Fruit fly (Drosophila melanogaster) whole organism, wandering third instar larva: ENCODE data around the gene CG13972.
A peak's percentile ranks its signal among the peaks of the same experiment; 100 is the strongest.

Experiments used
- CG32264 ChIP-seq: fragments of 200-800 bp; sonication (Bioruptor generic); optimal IDR thresholded peaks from 2 replicates; lab custom pipeline; 2016; ENCODE audit warnings: missing biosample characterization, missing genetic modification characterization
- CG9705 ChIP-seq: fragments of 200-800 bp; sonication (Bioruptor generic); optimal IDR thresholded peaks from 2 replicates; lab custom pipeline; 2018; ENCODE audit warnings: missing biosample characterization, mild to moderate bottlenecking, missing genetic modification characterization
- CrebA ChIP-seq: fragments of 200-800 bp; sonication (Bioruptor generic); optimal IDR thresholded peaks from 2 replicates; lab custom pipeline; 2016; ENCODE audit warnings: missing biosample characterization, mild to moderate bottlenecking, missing genetic modification characterization, borderline replicate concordance
- Dfd ChIP-seq: fragments of >200 bp; optimal IDR thresholded peaks from 2 replicates; lab custom pipeline; 2017; ENCODE audit warnings: missing biosample characterization, missing genetic modification characterization
- Dif ChIP-seq: fragments of 200-275, 200-300 bp; sonication (Bioruptor generic); optimal IDR thresholded peaks from 2 replicates; lab custom pipeline; 2018; ENCODE audit warnings: missing biosample characterization, missing genetic modification characterization; ENCODE audit not compliant: partially characterized antibody
- GATAd ChIP-seq: sonication (Bioruptor generic); optimal IDR thresholded peaks from 2 replicates; lab custom pipeline; 2016; ENCODE audit warnings: missing biosample characterization, missing genetic modification characterization
- HLH106 ChIP-seq: fragments of 200-800 bp; optimal IDR thresholded peaks from 3 replicates; lab custom pipeline; 2019; ENCODE audit warnings: missing biosample characterization, mild to moderate bottlenecking, missing genetic modification characterization, moderate library complexity
- Hnf4 ChIP-seq: fragments of 200-800 bp; sonication (Bioruptor generic); optimal IDR thresholded peaks from 2 replicates; lab custom pipeline; 2016; ENCODE audit warnings: missing biosample characterization, mild to moderate bottlenecking, missing genetic modification characterization
- Jra ChIP-seq: sonication (Bioruptor generic); optimal IDR thresholded peaks from 2 replicates; lab custom pipeline; 2016; ENCODE audit warnings: missing biosample characterization, missing genetic modification characterization
- Mio ChIP-seq: sonication (Bioruptor generic); optimal IDR thresholded peaks from 2 replicates; lab custom pipeline; 2016; ENCODE audit warnings: missing biosample characterization, missing genetic modification characterization
- Myc ChIP-seq: fragments of >200 bp; optimal IDR thresholded peaks from 2 replicates; lab custom pipeline; 2017
- N ChIP-seq: fragments of >200 bp; optimal IDR thresholded peaks from 2 replicates; lab custom pipeline; 2018; ENCODE audit warnings: missing biosample characterization, missing external identifiers, missing genetic modification characterization
- OdsH ChIP-seq: fragments of 200-800 bp; sonication (Bioruptor generic); optimal IDR thresholded peaks from 2 replicates; lab custom pipeline; 2016; ENCODE audit warnings: missing biosample characterization, mild to moderate bottlenecking, missing genetic modification characterization
- Rel ChIP-seq, 2 experiments: fragments of 200-800 bp; sonication (Bioruptor generic) in 1 of 2; optimal IDR thresholded peaks; 2 replicates in 1 of 2; 3 replicates in 1 of 2; lab custom pipeline; 2016 to 2019; ENCODE audit warnings: mild to moderate bottlenecking in 2 of 2, missing biosample characterization in 2 of 2, missing genetic modification characterization in 2 of 2, moderate library complexity in 1 of 2
- Sp1 ChIP-seq: fragments of 200-800 bp; sonication (Bioruptor generic); optimal IDR thresholded peaks from 3 replicates; lab custom pipeline; 2019; ENCODE audit warnings: missing biosample characterization, mild to moderate bottlenecking, missing genetic modification characterization, moderate library complexity
- br ChIP-seq: fragments of 200-800 bp; sonication (Bioruptor generic); optimal IDR thresholded peaks from 2 replicates; lab custom pipeline; 2016; ENCODE audit warnings: missing biosample characterization, missing genetic modification characterization
- brk ChIP-seq: fragments of 200-800 bp; sonication (Bioruptor generic); optimal IDR thresholded peaks from 2 replicates; lab custom pipeline; 2016; ENCODE audit warnings: missing biosample characterization, mild to moderate bottlenecking, missing genetic modification characterization
- dmrt93B ChIP-seq: fragments of 200-800 bp; sonication (Bioruptor generic); optimal IDR thresholded peaks from 2 replicates; lab custom pipeline; 2018; ENCODE audit warnings: missing biosample characterization, mild to moderate bottlenecking, missing genetic modification characterization
- dsf ChIP-seq: sonication (Bioruptor generic); optimal IDR thresholded peaks from 2 replicates; lab custom pipeline; 2016; ENCODE audit warnings: missing biosample characterization, missing genetic modification characterization, borderline replicate concordance
- ey ChIP-seq: fragments of 200-800 bp; sonication (Bioruptor generic); optimal IDR thresholded peaks from 2 replicates; lab custom pipeline; 2016; ENCODE audit warnings: missing biosample characterization, missing genetic modification characterization
- foxo ChIP-seq, 2 experiments: fragments of 200-800 bp; sonication (Bioruptor generic); optimal IDR thresholded peaks; 2 replicates in 1 of 2; 3 replicates in 1 of 2; lab custom pipeline; 2016 to 2017; ENCODE audit warnings: missing biosample characterization in 2 of 2, missing genetic modification characterization in 2 of 2
- fru ChIP-seq: fragments of 200-800 bp; sonication (Bioruptor generic); optimal IDR thresholded peaks from 3 replicates; lab custom pipeline; 2016; ENCODE audit warnings: missing biosample characterization, mild to moderate bottlenecking, missing genetic modification characterization
- h ChIP-seq: fragments of 200-800 bp; sonication (Bioruptor generic); optimal IDR thresholded peaks from 3 replicates; lab custom pipeline; 2016; ENCODE audit warnings: missing biosample characterization, mild to moderate bottlenecking, missing genetic modification characterization
- jim ChIP-seq: fragments of 175-275, 200-325 bp; sonication (Bioruptor generic); optimal IDR thresholded peaks from 2 replicates; lab custom pipeline; 2016; ENCODE audit warnings: missing biosample characterization, mild to moderate bottlenecking, missing genetic modification characterization
- pan ChIP-seq: fragments of >200 bp; optimal IDR thresholded peaks from 2 replicates; lab custom pipeline; 2017
- psq ChIP-seq: fragments of 200-800 bp; sonication (Bioruptor generic); optimal IDR thresholded peaks from 3 replicates; lab custom pipeline; 2017; ENCODE audit warnings: missing biosample characterization, mild to moderate bottlenecking, missing genetic modification characterization, moderate library complexity
- rgr ChIP-seq: fragments of 200-800 bp; sonication (Bioruptor generic); optimal IDR thresholded peaks from 3 replicates; lab custom pipeline; 2016; ENCODE audit warnings: missing biosample characterization, mild to moderate bottlenecking, missing genetic modification characterization
- sage ChIP-seq: fragments of 200-800 bp; sonication (Bioruptor generic); optimal IDR thresholded peaks from 2 replicates; lab custom pipeline; 2016; ENCODE audit warnings: missing biosample characterization, mild to moderate bottlenecking, missing genetic modification characterization
- sv ChIP-seq: fragments of 200-800 bp; sonication (Bioruptor generic); optimal IDR thresholded peaks from 3 replicates; lab custom pipeline; 2016; ENCODE audit warnings: missing biosample characterization, missing genetic modification characterization
- woc ChIP-seq: sonication (Bioruptor generic); optimal IDR thresholded peaks from 2 replicates; lab custom pipeline; 2016; ENCODE audit warnings: missing biosample characterization, mild to moderate bottlenecking, missing genetic modification characterization

CG13972 gene

dm6 chr3R:27553379-27553778 lies 36.3 kb upstream of the CG13972 start:
- TF ChIP-seq OdsH (no peak), dsf (GFP tag; lab: Kevin White, UChicago) (no peak), CG32264 (GFP tag; lab: Kevin White, UChicago) (no peak), Rel (GFP tag; optimal IDR thresholded peaks at IDR 0.05; lab: Kevin White, UChicago) (no peak), Rel (tag; optimal IDR thresholded peaks at IDR 0.05; lab: Kevin White, UChicago) (no peak), Dfd (no peak)

DNA sequence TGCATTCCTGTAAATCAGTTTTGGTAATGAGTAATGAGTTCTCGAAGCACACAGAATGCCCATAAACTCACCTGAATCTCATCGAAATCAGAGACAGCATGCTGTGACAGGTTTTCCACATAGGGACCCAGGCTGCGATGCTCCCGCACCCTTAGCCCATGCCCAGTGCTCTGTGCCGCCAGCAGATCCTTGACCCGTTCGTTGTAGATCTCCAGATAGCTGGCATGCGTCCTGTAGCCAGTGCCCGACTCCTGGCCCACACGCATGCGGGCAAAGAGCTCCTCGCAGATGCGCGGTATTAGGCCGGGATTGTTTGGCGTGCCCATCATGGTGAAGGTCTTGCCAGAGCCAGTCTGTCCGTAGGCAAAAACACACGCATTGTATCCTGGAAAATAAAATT lies 35.7 kb upstream of the CG13972 start:
- no peak for TF ChIP-seq OdsH
- TF ChIP-seq GATAd, result no peak
- TF ChIP-seq h (GFP tag; lab: Kevin White, UChicago), result no peak
- TF ChIP-seq CrebA (GFP tag; lab: Kevin White, UChicago), result no peak
- no peak for TF ChIP-seq dmrt93B (GFP tag; lab: Kevin White, UChicago)
- TF ChIP-seq Dif (GFP tag; lab: Kevin White, UChicago), result no peak
- no peak for TF ChIP-seq sage
- no peak for TF ChIP-seq rgr (GFP tag; lab: Kevin White, UChicago)
- TF ChIP-seq Mio (GFP tag; lab: Kevin White, UChicago), result no peak
- TF ChIP-seq HLH106 (tag; lab: Kevin White, UChicago), result no peak
- TF ChIP-seq fru (GFP tag; lab: Kevin White, UChicago), result no peak
- TF ChIP-seq ey, result no peak
- TF ChIP-seq pan, result no peak

- TF ChIP-seq CG9705 (GFP tag; lab: Kevin White, UChicago) (no peak), Myc (lab: Kevin White, UChicago) (peak; percentile 28), Rel (GFP tag; optimal IDR thresholded peaks at IDR 0.05; lab: Kevin White, UChicago) (no peak), Rel (tag; optimal IDR thresholded peaks at IDR 0.05; lab: Kevin White, UChicago) (no peak)
Observed at dm6 chr3R:27547378-27547949, 30.4 kb upstream of the CG13972 start.

DNA sequence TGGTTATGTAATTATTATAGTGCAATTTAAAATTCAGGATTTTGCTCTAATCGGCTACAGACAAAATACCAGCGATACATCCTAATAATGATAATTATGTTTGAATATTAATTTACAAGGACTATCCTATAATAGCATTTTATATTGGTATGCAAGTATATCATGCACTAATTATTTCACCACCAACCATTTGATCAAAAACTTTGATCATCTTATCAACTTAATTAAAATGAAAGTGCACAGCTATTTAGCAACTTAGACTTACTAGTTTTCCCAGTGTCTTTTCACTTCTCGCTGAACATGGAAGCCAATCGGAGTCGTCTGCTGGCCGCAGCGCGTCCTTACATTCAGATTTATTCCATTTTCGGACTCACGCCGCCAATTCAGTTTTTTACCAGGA lies 28.7 kb upstream of the CG13972 start, which contains the start of gene Gr98d:
Gene Gr98d, plus strand, starts transcription at position 301 of the 400 bp plus-strand sequence.
- TF ChIP-seq psq (GFP tag; lab: Kevin White, UChicago) (no peak), brk (no peak), Mio (GFP tag; lab: Kevin White, UChicago) (no peak), Jra (GFP tag; lab: Kevin White, UChicago) (no peak), CG9705 (GFP tag; lab: Kevin White, UChicago) (no peak), Sp1 (GFP tag; lab: Kevin White, UChicago) (no peak), sv (GFP tag; lab: Kevin White, UChicago) (no peak), Rel (GFP tag; optimal IDR thresholded peaks at IDR 0.05; lab: Kevin White, UChicago) (no peak), Rel (tag; optimal IDR thresholded peaks at IDR 0.05; lab: Kevin White, UChicago) (no peak), fru (GFP tag; lab: Kevin White, UChicago) (no peak), sage (no peak), Hnf4 (GFP tag; lab: Kevin White, UChicago) (no peak), GATAd (no peak), pan (no peak), HLH106 (tag; lab: Kevin White, UChicago) (no peak)
- TF ChIP-seq, all 38 proteins: peak for 0

DNA sequence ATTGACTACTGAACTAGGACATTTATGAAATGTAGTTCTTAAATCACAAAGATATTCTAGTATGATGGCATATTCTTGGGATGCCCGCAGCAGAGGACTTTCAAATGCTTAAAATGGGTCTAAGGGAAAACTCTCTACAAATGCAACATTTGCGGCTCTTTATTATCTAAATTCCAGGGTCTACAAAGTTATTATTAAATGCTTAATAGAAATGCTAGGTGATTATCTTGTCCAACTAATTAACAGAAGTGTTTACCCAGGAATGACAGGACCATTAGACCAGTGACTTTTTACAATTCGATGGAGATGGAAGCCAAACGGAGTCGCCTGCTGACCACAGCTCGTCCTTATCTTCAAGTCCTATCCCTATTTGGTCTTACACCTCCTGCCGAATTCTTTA lies 27.1 kb upstream of the CG13972 start, which contains the start of gene Gr98c:
Gene Gr98c, plus strand, starts transcription at position 301 of the 400 bp plus-strand sequence.
- TF ChIP-seq Rel (GFP tag; optimal IDR thresholded peaks at IDR 0.05; lab: Kevin White, UChicago), result no peak
- no peak for TF ChIP-seq Rel (tag; optimal IDR thresholded peaks at IDR 0.05; lab: Kevin White, UChicago)
- no peak for TF ChIP-seq Hnf4 (GFP tag; lab: Kevin White, UChicago)
- no peak for TF ChIP-seq woc (GFP tag; lab: Kevin White, UChicago)
- no peak for TF ChIP-seq CG9705 (GFP tag; lab: Kevin White, UChicago)
- TF ChIP-seq psq (GFP tag; lab: Kevin White, UChicago), result no peak
- no peak for TF ChIP-seq pan
- no peak for TF ChIP-seq N (GFP tag; lab: Kevin White, UChicago)
- TF ChIP-seq brk, result no peak
- no peak for TF ChIP-seq foxo (GFP tag; optimal IDR thresholded peaks at IDR 0.05; lab: Kevin White, UChicago)
- no peak for TF ChIP-seq CG32264 (GFP tag; lab: Kevin White, UChicago)
- no peak for TF ChIP-seq dmrt93B (GFP tag; lab: Kevin White, UChicago)
- TF ChIP-seq GATAd, result no peak
- TF ChIP-seq jim, result no peak
- no peak for TF ChIP-seq Jra (GFP tag; lab: Kevin White, UChicago)
- TF ChIP-seq br, result no peak
- no peak for TF ChIP-seq h (GFP tag; lab: Kevin White, UChicago)
- TF ChIP-seq sage, result no peak
